Fruit fly (Drosophila melanogaster) whole organism, embryonic: ENCODE measurements around the gene Ctr9.

ENCODE experiments used
- Aef1 ChIP-seq: fragments of 200-800 bp; sonication (Bioruptor generic); IDR thresholded peaks from 3 replicates; pipeline ENCODE4 v1.3.6; 2022; ENCODE audit warnings: missing biosample characterization, missing genetic modification characterization
- Bgb ChIP-seq: fragments of 200-800 bp; sonication (Bioruptor generic); IDR thresholded peaks from 2 replicates; pipeline ENCODE4 v1.3.6; 2022; ENCODE audit warnings: missing biosample characterization, missing genetic modification characterization; ENCODE audit not compliant: partially characterized antibody
- CG10209 ChIP-seq: fragments of 200-800 bp; sonication (Bioruptor generic); optimal IDR thresholded peaks from 3 replicates; lab custom pipeline; 2017; ENCODE audit warnings: missing biosample characterization, mild to moderate bottlenecking, missing genetic modification characterization, missing genetic modification reagents
- CG13424 ChIP-seq: fragments of 200-800 bp; sonication (Bioruptor generic); optimal IDR thresholded peaks from 2 replicates; lab custom pipeline; 2019; ENCODE audit warnings: missing biosample characterization, mild to moderate bottlenecking, missing genetic modification characterization, moderate library complexity
- CG14441 ChIP-seq: fragments of 200-800 bp; sonication (Bioruptor generic); IDR thresholded peaks from 2 replicates; pipeline ENCODE4 v1.3.6; 2022; ENCODE audit warnings: missing biosample characterization, missing genetic modification characterization
- CG14667 ChIP-seq: fragments of 200-800 bp; sonication (Bioruptor generic); IDR thresholded peaks from 2 replicates; pipeline ENCODE4 v1.3.6; 2022; ENCODE audit warnings: missing biosample characterization, missing genetic modification characterization
- CG1647 ChIP-seq: fragments of 200-800 bp; sonication (Bioruptor generic); optimal IDR thresholded peaks from 3 replicates; lab custom pipeline; 2016; ENCODE audit warnings: missing biosample characterization, missing genetic modification characterization
- CG17361 ChIP-seq: fragments of 200-800 bp; sonication (Bioruptor generic); IDR thresholded peaks from 3 replicates; pipeline ENCODE4 v1.3.6; 2022; ENCODE audit warnings: missing biosample characterization, missing genetic modification characterization
- CG18619 ChIP-seq: fragments of 200-800 bp; sonication (Bioruptor generic); optimal IDR thresholded peaks from 3 replicates; lab custom pipeline; 2017; ENCODE audit warnings: missing biosample characterization, mild to moderate bottlenecking, missing genetic modification characterization
- CG2712 ChIP-seq: fragments of 200-800 bp; optimal IDR thresholded peaks from 3 replicates; lab custom pipeline; 2019; ENCODE audit warnings: missing biosample characterization, mild to moderate bottlenecking, missing genetic modification characterization, moderate library complexity
- CG30403 ChIP-seq: fragments of 200-800 bp; sonication (Bioruptor generic); optimal IDR thresholded peaks from 3 replicates; lab custom pipeline; 2016; ENCODE audit warnings: missing biosample characterization, missing genetic modification characterization
- CG32772 ChIP-seq: fragments of 200-800 bp; sonication (Bioruptor generic); IDR thresholded peaks from 2 replicates; pipeline ENCODE4 v1.3.6; 2022; ENCODE audit warnings: missing biosample characterization, missing genetic modification characterization
- CG6175 ChIP-seq: fragments of 200-800 bp; sonication (Bioruptor generic); IDR thresholded peaks from 3 replicates; pipeline ENCODE4 v1.3.6; 2022; ENCODE audit warnings: missing biosample characterization, missing genetic modification characterization
- CG6813 ChIP-seq: fragments of 200-800 bp; sonication (Bioruptor generic); optimal IDR thresholded peaks from 2 replicates; lab custom pipeline; 2017; ENCODE audit warnings: missing biosample characterization, missing genetic modification characterization, mild to moderate bottlenecking, moderate library complexity, missing genetic modification reagents
- CG7745 ChIP-seq: fragments of 200-800 bp; sonication (Bioruptor generic); optimal IDR thresholded peaks from 2 replicates; lab custom pipeline; 2018; ENCODE audit warnings: missing biosample characterization, mild to moderate bottlenecking, missing genetic modification characterization, moderate library complexity
- CG7839 ChIP-seq: fragments of 200-800 bp; sonication (Bioruptor generic); optimal IDR thresholded peaks from 3 replicates; lab custom pipeline; 2018; ENCODE audit warnings: missing biosample characterization, mild to moderate bottlenecking, missing genetic modification characterization, moderate library complexity
- CG8290 ChIP-seq, 3 experiments: fragments of 200-800 bp; sonication (Bioruptor generic); optimal IDR thresholded peaks; 2 replicates each; lab custom pipeline; 2016 to 2019; ENCODE audit warnings: missing biosample characterization in 3 of 3, missing genetic modification characterization in 3 of 3, mild to moderate bottlenecking in 2 of 3, moderate library complexity in 1 of 3
- CG9727 ChIP-seq: fragments of 200-800 bp; sonication (Bioruptor generic); optimal IDR thresholded peaks from 3 replicates; lab custom pipeline; 2017; ENCODE audit warnings: missing biosample characterization, mild to moderate bottlenecking, missing genetic modification characterization
- CG9797 ChIP-seq: fragments of 200-800 bp; sonication (Bioruptor generic); optimal IDR thresholded peaks from 3 replicates; lab custom pipeline; 2018; ENCODE audit warnings: missing biosample characterization, mild to moderate bottlenecking, missing genetic modification characterization
- CG9932 ChIP-seq: fragments of 200-800 bp; sonication (Bioruptor generic); IDR thresholded peaks from 2 replicates; pipeline ENCODE4 v1.3.6; 2022; ENCODE audit warnings: missing biosample characterization, missing genetic modification characterization
- Dek ChIP-seq: fragments of 200-800 bp; sonication (Bioruptor generic); optimal IDR thresholded peaks from 3 replicates; lab custom pipeline; 2019; ENCODE audit warnings: missing biosample characterization, mild to moderate bottlenecking, missing genetic modification characterization, moderate library complexity
- Dip3 ChIP-seq: fragments of 200-800 bp; sonication (Bioruptor generic); optimal IDR thresholded peaks from 3 replicates; lab custom pipeline; 2016; ENCODE audit warnings: missing biosample characterization, missing genetic modification characterization
- GATAe ChIP-seq: fragments of 200-800 bp; sonication (Bioruptor generic); conservative IDR thresholded peaks from 2 replicates; pipeline ENCODE4 v1.3.6; 2022; ENCODE audit warnings: missing biosample characterization, missing genetic modification characterization
- Hmr ChIP-seq: fragments of 200-800 bp; sonication (Bioruptor generic); optimal IDR thresholded peaks from 3 replicates; lab custom pipeline; 2017; ENCODE audit warnings: mild to moderate bottlenecking, missing biosample characterization, missing genetic modification reagents, missing genetic modification characterization
- Hr51 ChIP-seq, 2 experiments: fragments of 200-800 bp; sonication (Bioruptor generic); optimal IDR thresholded peaks; 2 replicates in 1 of 2; 3 replicates in 1 of 2; lab custom pipeline; 2016 to 2018; ENCODE audit warnings: missing biosample characterization in 2 of 2, missing genetic modification characterization in 2 of 2, mild to moderate bottlenecking in 1 of 2, moderate library complexity in 1 of 2
- Oli ChIP-seq: fragments of 200-800 bp; sonication (Bioruptor generic); optimal IDR thresholded peaks from 2 replicates; lab custom pipeline; 2018; ENCODE audit warnings: missing biosample characterization, mild to moderate bottlenecking, missing genetic modification characterization, moderate library complexity
- Opbp ChIP-seq: fragments of 200-800 bp; sonication (Bioruptor generic); IDR thresholded peaks from 3 replicates; pipeline ENCODE4 v1.3.6; 2022; ENCODE audit warnings: missing biosample characterization, missing genetic modification characterization; ENCODE audit not compliant: partially characterized antibody
- Pdp1 ChIP-seq, 2 experiments: fragments of 200-800 bp; sonication (Bioruptor generic); optimal IDR thresholded peaks; 3 replicates each; lab custom pipeline; 2016; ENCODE audit warnings: missing biosample characterization in 2 of 2, missing genetic modification characterization in 2 of 2, mild to moderate bottlenecking in 1 of 2, moderate library complexity in 1 of 2
- Sox102F ChIP-seq: fragments of 200-800 bp; sonication (Bioruptor generic); optimal IDR thresholded peaks from 2 replicates; lab custom pipeline; 2018; ENCODE audit warnings: missing biosample characterization, mild to moderate bottlenecking, missing genetic modification characterization, moderate library complexity
- Ssrp ChIP-seq: fragments of 200-800 bp; sonication (Bioruptor generic); optimal IDR thresholded peaks from 2 replicates; lab custom pipeline; 2018; ENCODE audit warnings: missing biosample characterization, mild to moderate bottlenecking, missing genetic modification characterization, moderate library complexity
- bsh ChIP-seq, 2 experiments: fragments of 200-800 bp; sonication (Bioruptor generic); optimal IDR thresholded peaks; 2 replicates each; lab custom pipeline; 2017 to 2018; ENCODE audit warnings: mild to moderate bottlenecking in 2 of 2, missing biosample characterization in 2 of 2, missing genetic modification characterization in 2 of 2, moderate library complexity in 1 of 2
- dmrt99B ChIP-seq: fragments of 200-800 bp; sonication (Bioruptor generic); optimal IDR thresholded peaks from 2 replicates; lab custom pipeline; 2018; ENCODE audit warnings: missing biosample characterization, mild to moderate bottlenecking, missing genetic modification characterization, moderate library complexity
- dysf ChIP-seq: fragments of 200-800 bp; sonication (Bioruptor generic); IDR thresholded peaks from 3 replicates; pipeline ENCODE4 v1.3.6; 2022; ENCODE audit warnings: missing biosample characterization, missing genetic modification characterization
- grn ChIP-seq: fragments of 200-800 bp; sonication (Bioruptor generic); optimal IDR thresholded peaks from 3 replicates; lab custom pipeline; 2017; ENCODE audit warnings: missing biosample characterization, missing genetic modification characterization
- ind ChIP-seq: fragments of 200-800 bp; sonication (Bioruptor generic); optimal IDR thresholded peaks from 3 replicates; lab custom pipeline; 2016; ENCODE audit warnings: missing biosample characterization, missing genetic modification characterization
- kni ChIP-seq: fragments of 200-800 bp; sonication (Bioruptor generic); optimal IDR thresholded peaks from 3 replicates; lab custom pipeline; 2017; ENCODE audit warnings: mild to moderate bottlenecking, missing biosample characterization, missing genetic modification reagents, missing genetic modification characterization
- lilli ChIP-seq: fragments of 200-800 bp; sonication (Bioruptor generic); optimal IDR thresholded peaks from 3 replicates; lab custom pipeline; 2016; ENCODE audit warnings: missing biosample characterization, missing genetic modification characterization
- mld ChIP-seq: fragments of 200-800 bp; sonication (Bioruptor generic); IDR thresholded peaks from 3 replicates; pipeline ENCODE4 v1.3.6; 2022; ENCODE audit warnings: missing biosample characterization, missing genetic modification characterization; ENCODE audit not compliant: partially characterized antibody
- nmo ChIP-seq: fragments of 200-800 bp; sonication (Bioruptor generic); optimal IDR thresholded peaks from 2 replicates; lab custom pipeline; 2018; ENCODE audit warnings: missing biosample characterization, mild to moderate bottlenecking, missing genetic modification characterization, moderate library complexity
- p53 ChIP-seq: fragments of 200-800 bp; sonication (Bioruptor generic); optimal IDR thresholded peaks from 2 replicates; lab custom pipeline; 2016; ENCODE audit warnings: missing biosample characterization, missing genetic modification characterization
- peb ChIP-seq: fragments of 200-800 bp; sonication (Bioruptor generic); IDR thresholded peaks from 2 replicates; pipeline ENCODE4 v1.3.6; 2022; ENCODE audit warnings: missing biosample characterization, missing genetic modification characterization
- pum ChIP-seq: fragments of 200-800 bp; sonication (Bioruptor generic); optimal IDR thresholded peaks from 2 replicates; lab custom pipeline; 2016; ENCODE audit warnings: missing biosample characterization, missing genetic modification characterization
- sens ChIP-seq: fragments of 200-800 bp; sonication (Bioruptor generic); peaks from one replicate; lab custom pipeline; 2016; ENCODE audit warnings: missing biosample characterization, missing genetic modification characterization
- sug ChIP-seq: fragments of 200-800 bp; optimal IDR thresholded peaks from 2 replicates; lab custom pipeline; 2019; ENCODE audit warnings: missing biosample characterization, mild to moderate bottlenecking, missing genetic modification characterization, moderate library complexity
- tin ChIP-seq: fragments of 200-800 bp; sonication (Bioruptor generic); optimal IDR thresholded peaks from 3 replicates; lab custom pipeline; 2016; ENCODE audit warnings: missing biosample characterization, missing genetic modification characterization
- tio ChIP-seq: fragments of 200-800 bp; sonication (Bioruptor generic); optimal IDR thresholded peaks from 2 replicates; lab custom pipeline; 2017; ENCODE audit warnings: missing biosample characterization, missing genetic modification characterization, inconsistent platforms
- tll ChIP-seq, 2 experiments: fragments of 200-800 bp in 1 of 2; fragments of >200 bp in 1 of 2; sonication (Bioruptor generic) in 1 of 2; optimal IDR thresholded peaks; 2 replicates each; lab custom pipeline; 2017 to 2019; ENCODE audit warnings: missing biosample characterization in 2 of 2, missing genetic modification characterization in 2 of 2, mild to moderate bottlenecking in 1 of 2, moderate library complexity in 1 of 2
- wor ChIP-seq: fragments of 200-800 bp; sonication (Bioruptor generic); IDR thresholded peaks from 2 replicates; pipeline ENCODE4 v1.3.6; 2022; ENCODE audit warnings: missing biosample characterization, missing genetic modification characterization

Ctr9 gene

dm6 chr3L:1320230-1320930 lies 13.4 kb downstream of the Ctr9 start (continued):
- TF ChIP-seq mld (GFP tag; lab: Robert Waterston, UW) (no peak), Pdp1 (GFP tag; optimal IDR thresholded peaks at IDR 0.05; lab: Kevin White, UChicago) (peak in 1 of 2 experiments; percentile 21), Bgb (GFP tag; lab: Robert Waterston, UW) (no peak), Oli (tag; lab: Kevin White, UChicago) (peak; percentile 28), tll (GFP tag; optimal IDR thresholded peaks at IDR 0.05; lab: Kevin White, UChicago) (no peak), CG18619 (no peak), dmrt99B (peak; percentile 23), p53 (GFP tag; lab: Kevin White, UChicago) (no peak), lilli (peak; percentile 25), CG32772 (no peak), Hr51 (GFP tag; optimal IDR thresholded peaks at IDR 0.05; lab: Kevin White, UChicago) (peak in 1 of 2 experiments; percentile 26), Dip3 (GFP tag; lab: Kevin White, UChicago) (peak; percentile 28), CG9727 (GFP tag; lab: Kevin White, UChicago) (peak; percentile 4), tio (GFP tag; lab: Kevin White, UChicago) (peak; percentile 27), CG13424 (tag; lab: Kevin White, UChicago) (peak; percentile 5), CG10209 (GFP tag; lab: Kevin White, UChicago) (peak; percentile 14), Hmr (GFP tag; lab: Kevin White, UChicago) (peak; percentile 20), dysf (GFP tag; lab: Robert Waterston, UW) (peak; percentile 51; the same call in 2 of the 3 replicates), CG6175 (GFP tag; lab: Robert Waterston, UW) (no peak), GATAe (GFP tag; lab: Robert Waterston, UW) (peak; percentile 48; the same call in 1 of the 2 replicates), Sox102F (peak; percentile 31), sens (GFP tag; lab: Kevin White, UChicago) (peak; percentile 31), CG14667 (GFP tag; lab: Robert Waterston, UW) (no peak), Opbp (GFP tag; lab: Robert Waterston, UW) (no peak), CG7745 (peak; percentile 99), CG17361 (GFP tag; lab: Robert Waterston, UW) (0 out of 3 replicates have a peak, but pooled peaks have one; percentile 23), bsh (GFP tag; optimal IDR thresholded peaks at IDR 0.05; lab: Kevin White, UChicago) (no peak), CG8290 (GFP tag; optimal IDR thresholded peaks at IDR 0.05; lab: Kevin White, UChicago) (no peak), CG8290 (tag; optimal IDR thresholded peaks at IDR 0.05; lab: Kevin White, UChicago) (peak in 1 of 2 experiments; percentile 5), CG30403 (GFP tag; lab: Kevin White, UChicago) (peak; percentile 28), ind (GFP tag; lab: Kevin White, UChicago) (peak; percentile 15), tin (GFP tag; lab: Kevin White, UChicago) (no peak), CG2712 (peak; percentile 2), Aef1 (GFP tag; lab: Robert Waterston, UW) (peak; percentile 20; the same call in 1 of the 3 replicates), CG7839 (tag; lab: Kevin White, UChicago) (peak; percentile 38), sug (tag; lab: Kevin White, UChicago) (peak; percentile 9), pum (no peak), CG14441 (GFP tag; lab: Robert Waterston, UW) (no peak), peb (GFP tag; lab: Robert Waterston, UW) (no peak), Ssrp (tag; lab: Kevin White, UChicago) (no peak), CG9932 (0 out of 2 replicates have a peak, but pooled peaks have one; percentile 31), CG6813 (GFP tag; lab: Kevin White, UChicago) (no peak), wor (GFP tag; lab: Robert Waterston, UW) (no peak), kni (GFP tag; lab: Kevin White, UChicago) (no peak), CG1647 (GFP tag; lab: Kevin White, UChicago) (peak; percentile 24), nmo (no peak), CG9797 (GFP tag; lab: Kevin White, UChicago) (no peak), Dek (tag; lab: Kevin White, UChicago) (no peak), grn (GFP tag; lab: Kevin White, UChicago) (peak; percentile 85)
